Worm (Caenorhabditis elegans): ENCODE data around the gene hlh-27.
"Not testable (repeated sequence)": the region's sequence is repeated elsewhere in the genome, so short reads cannot be mapped to it uniquely, and the experiment has no call there.

The hlh-27 gene

DNA sequence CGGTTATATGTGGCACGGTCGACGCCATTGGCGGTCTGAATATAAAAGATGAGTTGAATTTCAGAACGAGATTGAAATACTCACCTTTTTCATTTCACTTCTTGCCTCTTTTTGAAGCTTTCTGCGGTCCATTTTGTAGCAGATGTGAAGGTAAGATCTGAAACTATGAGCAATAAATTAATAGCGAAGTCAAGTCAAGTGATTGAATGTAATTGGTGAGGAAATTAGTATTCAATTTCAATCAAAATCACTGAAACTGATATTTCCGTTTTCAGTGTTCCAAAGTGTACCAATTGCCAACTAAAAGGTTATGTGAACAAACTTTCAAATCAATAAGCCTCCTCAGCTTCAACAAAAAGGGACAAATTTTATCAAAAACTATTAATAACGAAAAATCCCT lies 1.7 kb upstream of the hlh-27 start, which contains the start of gene C17C3.24:
Gene C17C3.24, minus strand, starts transcription at position 101 of the 400 bp plus-strand sequence.
- TF ChIP-seq ama-1 (optimal IDR thresholded peaks at IDR 0.05) (no peak), blmp-1 (tag; optimal IDR thresholded peaks at IDR 0.05; ENCODE audit: insufficient read depth) (no peak), nhr-12 (tag; optimal IDR thresholded peaks at IDR 0.05) (no peak), ceh-16 (tag; optimal IDR thresholded peaks at IDR 0.05) (no peak), gmeb-1 (tag; optimal IDR thresholded peaks at IDR 0.05) (no peak), nhr-25 (tag; optimal IDR thresholded peaks at IDR 0.05) (no peak), aly-2 (tag; optimal IDR thresholded peaks at IDR 0.05) (no peak), F13H6.1 (tag; optimal IDR thresholded peaks at IDR 0.05) (no peak), snpc-4 (tag; optimal IDR thresholded peaks at IDR 0.05) (no peak), lsy-2 (tag; optimal IDR thresholded peaks at IDR 0.05) (no peak), ztf-1 (GFP tag; conservative IDR thresholded peaks at IDR 0.05) (no peak), Y55F3AM.14 (GFP tag; optimal IDR thresholded peaks at IDR 0.05) (no peak), egl-27 (tag; optimal IDR thresholded peaks at IDR 0.05) (no peak), nhr-21 (tag; optimal IDR thresholded peaks at IDR 0.05) (no peak)

- no peak for TF ChIP-seq elt-1 (tag; optimal IDR thresholded peaks at IDR 0.05)
- no peak for TF ChIP-seq peb-1 (tag; optimal IDR thresholded peaks at IDR 0.05)
- no peak for TF ChIP-seq lin-13 (GFP tag; optimal IDR thresholded peaks at IDR 0.05)
- peak; percentile 46 for TF ChIP-seq unc-55 (GFP tag; optimal IDR thresholded peaks at IDR 0.05)
These were observed 2.5 kb downstream of the hlh-27 start, which contains the start of gene C17C3.11 for ce11 chrII:5537524-5537923. Gene C17C3.11, plus strand, starts transcription at chrII:5537824.

DNA sequence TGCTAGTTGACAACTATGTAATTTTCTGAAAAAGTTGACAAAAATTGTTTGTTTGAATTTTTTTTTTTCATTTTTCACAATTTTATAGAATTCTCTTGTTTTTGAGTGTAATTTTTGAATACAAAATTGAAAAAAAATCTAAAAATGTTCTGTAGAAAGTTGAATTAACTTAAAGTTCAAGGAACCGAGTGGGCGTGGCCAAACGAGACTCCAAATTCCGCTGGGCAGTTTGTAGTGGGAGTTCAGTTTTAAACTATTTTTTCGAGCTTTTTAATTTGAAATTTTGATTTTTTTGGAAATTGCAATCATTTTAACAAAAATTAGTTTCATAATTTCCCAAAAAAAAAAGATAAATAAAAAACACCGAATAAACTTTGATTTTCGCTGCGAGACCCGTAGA lies 2.9 kb downstream of the hlh-27 start:
- TF ChIP-seq lin-13 (GFP tag; optimal IDR thresholded peaks at IDR 0.05) (no peak), elt-3 (tag; optimal IDR thresholded peaks at IDR 0.05) (no peak), nhr-77 (tag; optimal IDR thresholded peaks at IDR 0.05) (no peak), ztf-4 (tag; optimal IDR thresholded peaks at IDR 0.05) (no peak), ceh-82 (tag; optimal IDR thresholded peaks at IDR 0.05) (no peak), zag-1 (tag; optimal IDR thresholded peaks at IDR 0.05) (no peak), nhr-11 (tag; optimal IDR thresholded peaks at IDR 0.05) (no peak), Y55F3AM.14 (GFP tag; optimal IDR thresholded peaks at IDR 0.05) (no peak), unc-55 (GFP tag; optimal IDR thresholded peaks at IDR 0.05) (no peak), ama-1 (optimal IDR thresholded peaks at IDR 0.05) (no peak), elt-1 (tag; optimal IDR thresholded peaks at IDR 0.05) (no peak), unc-62 (GFP tag; optimal IDR thresholded peaks at IDR 0.05) (no peak), mbf-1 (tag; optimal IDR thresholded peaks at IDR 0.05) (no peak), unc-39 (tag; optimal IDR thresholded peaks at IDR 0.05) (no peak), nhr-25 (tag; optimal IDR thresholded peaks at IDR 0.05) (no peak), nhr-12 (tag; optimal IDR thresholded peaks at IDR 0.05) (no peak), ceh-16 (tag; optimal IDR thresholded peaks at IDR 0.05) (no peak), mdl-1 (tag; optimal IDR thresholded peaks at IDR 0.05) (no peak), sma-9 (GFP tag; optimal IDR thresholded peaks at IDR 0.05) (no peak), sma-9 (tag; optimal IDR thresholded peaks at IDR 0.05) (no peak)

DNA sequence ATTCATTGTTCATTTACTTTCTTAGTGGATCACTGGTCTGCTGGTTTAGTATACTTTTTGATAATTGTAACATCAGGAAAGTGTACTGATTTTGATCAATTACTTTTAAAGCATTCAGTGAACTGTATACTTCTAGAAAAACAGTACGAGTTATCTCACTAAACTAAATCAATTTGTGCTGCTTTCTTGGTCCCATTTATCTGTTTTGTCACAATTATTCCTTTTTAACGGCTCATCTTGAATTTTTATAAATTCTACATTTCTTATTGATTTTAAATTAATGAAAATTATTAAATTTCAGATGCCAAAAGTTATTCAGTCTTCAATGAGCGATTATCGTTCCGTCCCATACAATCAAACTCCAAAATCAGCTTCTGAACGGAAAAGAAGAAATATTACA lies 5.1 kb downstream of the hlh-27 start, which contains the start of gene hlh-25:
Gene hlh-25, plus strand, starts transcription at position 301 of the 400 bp plus-strand sequence.
- not testable (repeated sequence) for TF ChIP-seq sma-9 (GFP tag; optimal IDR thresholded peaks at IDR 0.05); sma-9 (tag; optimal IDR thresholded peaks at IDR 0.05); ama-1 (optimal IDR thresholded peaks at IDR 0.05); unc-55 (GFP tag; optimal IDR thresholded peaks at IDR 0.05)

ce11 chrII:5533642-5534041 lies 6.4 kb downstream of the hlh-27 start, which contains the start of gene hlh-26:
Gene hlh-26, minus strand, starts transcription at chrII:5533742.
- TF ChIP-seq nhr-6 (tag; optimal IDR thresholded peaks at IDR 0.05) (no peak), nhr-23 (tag; optimal IDR thresholded peaks at IDR 0.05) (no peak), aly-2 (tag; optimal IDR thresholded peaks at IDR 0.05) (no peak), egl-27 (tag; optimal IDR thresholded peaks at IDR 0.05) (no peak), nhr-77 (tag; optimal IDR thresholded peaks at IDR 0.05) (no peak), zag-1 (tag; optimal IDR thresholded peaks at IDR 0.05) (no peak), unc-39 (tag; optimal IDR thresholded peaks at IDR 0.05) (no peak), sma-9 (GFP tag; optimal IDR thresholded peaks at IDR 0.05) (no peak), sma-9 (tag; optimal IDR thresholded peaks at IDR 0.05) (no peak), ztf-11 (tag; optimal IDR thresholded peaks at IDR 0.05) (no peak), lin-13 (GFP tag; optimal IDR thresholded peaks at IDR 0.05) (no peak), unc-62 (GFP tag; optimal IDR thresholded peaks at IDR 0.05) (no peak), elt-1 (tag; optimal IDR thresholded peaks at IDR 0.05) (no peak), ZK546.5 (tag; optimal IDR thresholded peaks at IDR 0.05) (no peak), ztf-4 (tag; optimal IDR thresholded peaks at IDR 0.05) (no peak), unc-55 (GFP tag; optimal IDR thresholded peaks at IDR 0.05) (no peak), sem-4 (tag; optimal IDR thresholded peaks at IDR 0.05) (no peak), mbf-1 (tag; optimal IDR thresholded peaks at IDR 0.05) (no peak), ztf-1 (GFP tag; conservative IDR thresholded peaks at IDR 0.05) (no peak), nhr-12 (tag; optimal IDR thresholded peaks at IDR 0.05) (no peak), peb-1 (tag; optimal IDR thresholded peaks at IDR 0.05) (no peak)

All from whole organism, L2 larva.